Fruit fly (Drosophila melanogaster) whole organism, embryonic: ENCODE results near the gene ATPsynO.

Experiments
- Antp ChIP-seq: fragments of 200-800 bp; sonication (Bioruptor generic); optimal IDR thresholded peaks from 3 replicates; lab custom pipeline; 2016; ENCODE audit warnings: missing biosample characterization, missing genetic modification characterization
- Asciz ChIP-seq: fragments of 200-800 bp; sonication (Bioruptor generic); optimal IDR thresholded peaks from 2 replicates; lab custom pipeline; 2017; ENCODE audit warnings: missing biosample characterization, mild to moderate bottlenecking, missing genetic modification characterization, missing genetic modification reagents
- Atf6 ChIP-seq: fragments of 200-800 bp; sonication (Bioruptor generic); IDR thresholded peaks from 2 replicates; pipeline ENCODE4 v1.3.6; 2022; ENCODE audit warnings: missing biosample characterization, missing genetic modification characterization
- Bteb2 ChIP-seq: fragments of 200-800 bp; sonication (Bioruptor generic); optimal IDR thresholded peaks from 2 replicates; lab custom pipeline; 2016; ENCODE audit warnings: missing biosample characterization, missing genetic modification characterization
- CG10979 ChIP-seq: fragments of 200-800 bp; sonication (Bioruptor generic); optimal IDR thresholded peaks from 2 replicates; lab custom pipeline; 2018; ENCODE audit warnings: missing biosample characterization, mild to moderate bottlenecking, missing genetic modification characterization, moderate library complexity
- CG12219 ChIP-seq: fragments of 200-800 bp; sonication (Bioruptor generic); optimal IDR thresholded peaks from 3 replicates; lab custom pipeline; 2018; ENCODE audit warnings: missing biosample characterization, mild to moderate bottlenecking, missing genetic modification characterization
- CG13424 ChIP-seq: fragments of 200-800 bp; sonication (Bioruptor generic); optimal IDR thresholded peaks from 2 replicates; lab custom pipeline; 2019; ENCODE audit warnings: missing biosample characterization, mild to moderate bottlenecking, missing genetic modification characterization, moderate library complexity
- CG14441 ChIP-seq: fragments of 200-800 bp; sonication (Bioruptor generic); IDR thresholded peaks from 2 replicates; pipeline ENCODE4 v1.3.6; 2022; ENCODE audit warnings: missing biosample characterization, missing genetic modification characterization
- CG15514 ChIP-seq: fragments of 200-800 bp; sonication (Bioruptor generic); optimal IDR thresholded peaks from 3 replicates; lab custom pipeline; 2017; ENCODE audit warnings: missing biosample characterization, missing genetic modification characterization, mild to moderate bottlenecking, moderate library complexity, missing genetic modification reagents
- CG16815 ChIP-seq: fragments of 200-800 bp; sonication (Bioruptor generic); optimal IDR thresholded peaks from 3 replicates; lab custom pipeline; 2017; ENCODE audit warnings: missing biosample characterization, mild to moderate bottlenecking, missing genetic modification characterization
- CG17186 ChIP-seq: fragments of 200-800 bp; sonication (Bioruptor generic); optimal IDR thresholded peaks from 3 replicates; lab custom pipeline; 2017; ENCODE audit warnings: missing biosample characterization, missing genetic modification reagents, missing genetic modification characterization
- CG1792 ChIP-seq: fragments of 200-800 bp; sonication (Bioruptor generic); optimal IDR thresholded peaks from 2 replicates; lab custom pipeline; 2016; ENCODE audit warnings: missing biosample characterization, missing genetic modification characterization
- CG18599 ChIP-seq: fragments of 200-800 bp; sonication (Bioruptor generic); optimal IDR thresholded peaks from 3 replicates; lab custom pipeline; 2017; ENCODE audit warnings: missing biosample characterization, missing genetic modification characterization, mild to moderate bottlenecking, moderate library complexity, missing genetic modification reagents
- CG2120 ChIP-seq: fragments of 200-800 bp; sonication (Bioruptor generic); optimal IDR thresholded peaks from 3 replicates; lab custom pipeline; 2016; ENCODE audit warnings: missing biosample characterization, missing genetic modification characterization
- CG2202 ChIP-seq: fragments of 200-800 bp; sonication (Bioruptor generic); optimal IDR thresholded peaks from 2 replicates; lab custom pipeline; 2018; ENCODE audit warnings: missing biosample characterization, mild to moderate bottlenecking, missing genetic modification characterization
- CG30403 ChIP-seq: fragments of 200-800 bp; sonication (Bioruptor generic); optimal IDR thresholded peaks from 3 replicates; lab custom pipeline; 2016; ENCODE audit warnings: missing biosample characterization, missing genetic modification characterization
- CG4360 ChIP-seq: fragments of 200-800 bp; sonication (Bioruptor generic); IDR thresholded peaks from 2 replicates; pipeline ENCODE4 v1.3.6; 2022; ENCODE audit warnings: missing biosample characterization, missing genetic modification characterization
- CG4424 ChIP-seq: fragments of 200-800 bp; sonication (Bioruptor generic); optimal IDR thresholded peaks from 3 replicates; lab custom pipeline; 2016; ENCODE audit warnings: missing biosample characterization, missing genetic modification characterization
- CG7786 ChIP-seq: fragments of 200-800 bp; sonication (Bioruptor generic); optimal IDR thresholded peaks from 2 replicates; lab custom pipeline; 2016; ENCODE audit warnings: missing biosample characterization, missing genetic modification characterization
- CG8089 ChIP-seq: fragments of 200-800 bp; sonication (Bioruptor generic); optimal IDR thresholded peaks from 3 replicates; lab custom pipeline; 2016; ENCODE audit warnings: missing biosample characterization, missing genetic modification characterization
- CG9609 ChIP-seq: fragments of 200-800 bp; sonication (Bioruptor generic); optimal IDR thresholded peaks from 3 replicates; lab custom pipeline; 2016; ENCODE audit warnings: missing biosample characterization, missing genetic modification characterization
- CG9797 ChIP-seq: fragments of 200-800 bp; sonication (Bioruptor generic); optimal IDR thresholded peaks from 3 replicates; lab custom pipeline; 2018; ENCODE audit warnings: missing biosample characterization, mild to moderate bottlenecking, missing genetic modification characterization
- CG9817 ChIP-seq: fragments of 200-800 bp; sonication (Bioruptor generic); optimal IDR thresholded peaks from 2 replicates; lab custom pipeline; 2018; ENCODE audit warnings: missing biosample characterization, mild to moderate bottlenecking, missing genetic modification characterization, moderate library complexity
- CoRest ChIP-seq: fragments of 200-800 bp; sonication (Bioruptor generic); optimal IDR thresholded peaks from 3 replicates; lab custom pipeline; 2018; ENCODE audit warnings: missing biosample characterization, mild to moderate bottlenecking, missing genetic modification characterization, moderate library complexity
- Elba2 ChIP-seq: fragments of 200-800 bp; sonication (Bioruptor generic); optimal IDR thresholded peaks from 3 replicates; lab custom pipeline; 2016; ENCODE audit warnings: missing biosample characterization, missing genetic modification characterization
- Fer2 ChIP-seq: fragments of 200-800 bp; sonication (Bioruptor generic); optimal IDR thresholded peaks from 2 replicates; lab custom pipeline; 2018; ENCODE audit warnings: missing biosample characterization, mild to moderate bottlenecking, missing genetic modification characterization, moderate library complexity
- Gug ChIP-seq: fragments of 200-800 bp; sonication (Bioruptor generic); IDR thresholded peaks from 4 replicates; pipeline ENCODE4 v1.3.6; 2022; ENCODE audit warnings: missing biosample characterization, missing genetic modification characterization
- Hmr ChIP-seq: fragments of 200-800 bp; sonication (Bioruptor generic); optimal IDR thresholded peaks from 3 replicates; lab custom pipeline; 2017; ENCODE audit warnings: mild to moderate bottlenecking, missing biosample characterization, missing genetic modification reagents, missing genetic modification characterization
- Hsf ChIP-seq: fragments of 200-800 bp; sonication (Bioruptor generic); optimal IDR thresholded peaks from 3 replicates; lab custom pipeline; 2016; ENCODE audit warnings: missing biosample characterization, missing genetic modification characterization
- Max ChIP-seq: fragments of 200-800 bp; sonication (Bioruptor generic); optimal IDR thresholded peaks from 2 replicates; lab custom pipeline; 2016; ENCODE audit warnings: missing biosample characterization, mild to moderate bottlenecking, missing genetic modification characterization
- Med ChIP-seq: fragments of 200-800 bp; sonication (Bioruptor generic); peaks from one replicate; lab custom pipeline; 2016; ENCODE audit warnings: missing biosample characterization, missing genetic modification characterization, mild to moderate bottlenecking, inconsistent platforms, moderate library complexity
- Pdp1 ChIP-seq, 2 experiments: fragments of 200-800 bp; sonication (Bioruptor generic); optimal IDR thresholded peaks; 3 replicates each; lab custom pipeline; 2016; ENCODE audit warnings: missing biosample characterization in 2 of 2, missing genetic modification characterization in 2 of 2, mild to moderate bottlenecking in 1 of 2, moderate library complexity in 1 of 2
- Xbp1 ChIP-seq: fragments of 200-800 bp; sonication (Bioruptor generic); optimal IDR thresholded peaks from 3 replicates; lab custom pipeline; 2016; ENCODE audit warnings: missing biosample characterization, mild to moderate bottlenecking, missing genetic modification characterization
- ash1 ChIP-seq: fragments of 200-800 bp; sonication (Bioruptor generic); optimal IDR thresholded peaks from 2 replicates; lab custom pipeline; 2018; ENCODE audit warnings: missing biosample characterization, mild to moderate bottlenecking, missing genetic modification characterization
- cad ChIP-seq: fragments of >200 bp; optimal IDR thresholded peaks from 2 replicates; lab custom pipeline; 2017; ENCODE audit warnings: missing biosample characterization, missing genetic modification characterization
- chn ChIP-seq: fragments of 200-800 bp; sonication (Bioruptor generic); optimal IDR thresholded peaks from 2 replicates; lab custom pipeline; 2016; ENCODE audit warnings: missing biosample characterization, missing genetic modification characterization
- disco-r ChIP-seq: fragments of 200-800 bp; sonication (Bioruptor generic); optimal IDR thresholded peaks from 2 replicates; lab custom pipeline; 2016; ENCODE audit warnings: missing biosample characterization, missing genetic modification characterization
- dmrt11E ChIP-seq: fragments of 200-800 bp; sonication (Bioruptor generic); optimal IDR thresholded peaks from 3 replicates; lab custom pipeline; 2018; ENCODE audit warnings: missing biosample characterization, mild to moderate bottlenecking, missing genetic modification characterization, moderate library complexity
- ftz-f1 ChIP-seq: fragments of 200-800 bp; sonication (Bioruptor generic); optimal IDR thresholded peaks from 2 replicates; lab custom pipeline; 2016; ENCODE audit warnings: missing biosample characterization, missing genetic modification characterization
- grau ChIP-seq: fragments of 200-800 bp; optimal IDR thresholded peaks from 3 replicates; lab custom pipeline; 2019; ENCODE audit warnings: missing biosample characterization, mild to moderate bottlenecking, missing genetic modification characterization, moderate library complexity
- inv ChIP-seq: fragments of 200-800 bp; sonication (Bioruptor generic); IDR thresholded peaks from 2 replicates; pipeline ENCODE4 v1.3.6; 2022; ENCODE audit warnings: missing biosample characterization, missing genetic modification characterization; ENCODE audit not compliant: partially characterized antibody
- lov ChIP-seq, 2 experiments: fragments of 200-800 bp in 1 of 2; fragments of >200 bp in 1 of 2; sonication (Bioruptor generic) in 1 of 2; IDR thresholded peaks in 1 of 2; optimal IDR thresholded peaks in 1 of 2; 2 replicates in 1 of 2; 3 replicates in 1 of 2; pipeline versions ENCODE4 v1.3.6 to Lab custom; 2017 to 2022; ENCODE audit warnings: missing biosample characterization in 1 of 2, missing genetic modification characterization in 1 of 2
- oc ChIP-seq: fragments of 200-800 bp; sonication (Bioruptor generic); optimal IDR thresholded peaks from 2 replicates; lab custom pipeline; 2018; ENCODE audit warnings: missing biosample characterization, mild to moderate bottlenecking, missing genetic modification characterization, moderate library complexity
- rib ChIP-seq: fragments of 200-800 bp; sonication (Bioruptor generic); IDR thresholded peaks from 2 replicates; pipeline ENCODE4 v1.3.6; 2022; ENCODE audit warnings: missing biosample characterization, missing genetic modification characterization
- sens ChIP-seq: fragments of 200-800 bp; sonication (Bioruptor generic); peaks from one replicate; lab custom pipeline; 2016; ENCODE audit warnings: missing biosample characterization, missing genetic modification characterization
- sim ChIP-seq: fragments of 200-800 bp; sonication (Bioruptor generic); IDR thresholded peaks from 2 replicates; pipeline ENCODE4 v1.3.6; 2022; ENCODE audit warnings: missing biosample characterization, missing genetic modification characterization
- tin ChIP-seq: fragments of 200-800 bp; sonication (Bioruptor generic); optimal IDR thresholded peaks from 3 replicates; lab custom pipeline; 2016; ENCODE audit warnings: missing biosample characterization, missing genetic modification characterization
- trh ChIP-seq: fragments of 200-800 bp; sonication (Bioruptor generic); optimal IDR thresholded peaks from 2 replicates; lab custom pipeline; 2016; ENCODE audit warnings: missing biosample characterization, missing genetic modification characterization
- zfh2 ChIP-seq: fragments of 200-800 bp; sonication (Bioruptor generic); optimal IDR thresholded peaks from 2 replicates; lab custom pipeline; 2016; ENCODE audit warnings: missing biosample characterization, missing genetic modification characterization

Gene ATPsynO

DNA sequence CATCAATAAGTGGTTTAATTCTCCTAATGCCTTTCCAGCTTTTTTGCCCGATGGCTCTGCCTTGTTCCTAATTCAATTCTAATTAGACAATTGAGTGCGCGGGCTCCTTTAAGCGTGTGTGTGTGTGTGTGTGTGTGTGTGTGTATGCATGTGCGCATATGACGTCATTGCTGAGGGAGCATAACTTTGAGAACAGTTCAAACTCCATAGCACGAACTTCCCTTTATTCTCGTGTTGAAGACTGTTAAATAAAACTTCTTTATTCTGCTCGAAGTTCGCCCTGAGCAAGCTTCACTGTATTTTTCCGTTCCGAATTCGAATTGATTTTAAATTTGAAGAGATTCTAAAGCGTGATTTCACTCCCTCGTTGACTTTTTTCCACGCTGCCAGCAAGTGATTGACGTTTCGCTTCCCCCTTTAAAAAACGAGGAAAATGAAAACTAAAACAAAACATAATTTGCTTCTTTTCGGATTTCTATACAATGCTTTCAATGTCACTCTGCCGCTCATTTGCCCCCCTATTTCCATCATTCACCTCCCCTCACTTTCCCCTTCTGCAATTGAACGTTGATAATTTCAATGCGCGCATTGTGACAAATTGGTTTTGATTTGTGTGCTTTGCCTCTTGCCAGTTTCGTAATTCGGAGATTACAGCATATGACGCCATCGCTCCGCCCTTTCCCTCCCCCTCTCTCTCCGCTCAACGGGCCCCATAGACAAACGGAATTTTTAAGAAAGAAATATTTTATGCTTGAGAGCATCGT, 27.0 kb downstream of the ATPsynO start:
- TF ChIP-seq CG2202 (no peak), zfh2 (GFP tag; lab: Kevin White, UChicago) (peak; percentile 6), Hsf (GFP tag; lab: Kevin White, UChicago) (no peak), CG4360 (GFP tag; lab: Robert Waterston, UW) (no peak), Atf6 (GFP tag; lab: Robert Waterston, UW) (no peak), sens (GFP tag; lab: Kevin White, UChicago) (peak; percentile 74), CG18599 (peak; percentile 73), CG17186 (GFP tag; lab: Kevin White, UChicago) (no peak), Pdp1 (GFP tag; optimal IDR thresholded peaks at IDR 0.05; lab: Kevin White, UChicago) (peak in 1 of 2 experiments; percentile 96), tin (GFP tag; lab: Kevin White, UChicago) (peak; percentile 16), Elba2 (GFP tag; lab: Kevin White, UChicago) (peak; percentile 29), CG9817 (tag; lab: Kevin White, UChicago) (peak; percentile 46), dmrt11E (tag; lab: Kevin White, UChicago) (no peak), rib (GFP tag; lab: Robert Waterston, UW) (no peak), Hmr (peak; percentile 20), CG16815 (no peak), CG9797 (no peak), CG1792 (GFP tag; lab: Kevin White, UChicago) (no peak), CG12219 (peak; percentile 1), CG4424 (GFP tag; lab: Kevin White, UChicago) (no peak), Fer2 (tag; lab: Kevin White, UChicago) (no peak), Xbp1 (GFP tag; lab: Kevin White, UChicago) (peak; percentile 28), lov (optimal IDR thresholded peaks at IDR 0.05; lab: Kevin White, UChicago) (no peak), lov (GFP tag; IDR thresholded peaks at IDR 0.05; lab: Robert Waterston, UW) (no peak), trh (no peak), Antp (GFP tag; lab: Kevin White, UChicago) (peak; percentile 11), CG30403 (peak; percentile 1), cad (GFP tag; lab: Kevin White, UChicago) (no peak), disco-r (peak; percentile 49), CG13424 (tag; lab: Kevin White, UChicago) (peak; percentile 35), Bteb2 (peak; percentile 4), CG14441 (GFP tag; lab: Robert Waterston, UW) (no peak), CG15514 (GFP tag; lab: Kevin White, UChicago) (peak; percentile 41), Med (GFP tag; lab: Kevin White, UChicago) (peak; percentile 87), CG9609 (GFP tag; lab: Kevin White, UChicago) (no peak), ftz-f1 (GFP tag; lab: Kevin White, UChicago) (peak; percentile 52), CG8089 (GFP tag; lab: Kevin White, UChicago) (no peak), oc (peak; percentile 77), CG10979 (tag; lab: Kevin White, UChicago) (no peak), CG2120 (GFP tag; lab: Kevin White, UChicago) (peak; percentile 61), Gug (GFP tag; lab: Robert Waterston, UW) (peak; percentile 54; the same call in 1 of the 4 replicates), sim (GFP tag; lab: Robert Waterston, UW) (no peak), grau (peak; percentile 95), chn (GFP tag; lab: Kevin White, UChicago) (no peak), inv (GFP tag; lab: Robert Waterston, UW) (no peak), CoRest (peak; percentile 35), Asciz (no peak), CG7786 (GFP tag; lab: Kevin White, UChicago) (peak; percentile 35), Max (GFP tag; lab: Kevin White, UChicago) (no peak), ash1 (GFP tag; lab: Kevin White, UChicago) (no peak)
